Worm (Caenorhabditis elegans): ENCODE measurements around the gene dmsr-16.

ce11 chrV:6846507-6846906 is 37.6 kb upstream of the dmsr-16 start, which contains the start of gene lgc-54:
- TF ChIP-seq dao-5 (tag; optimal IDR thresholded peaks at IDR 0.05) = no peak
- TF ChIP-seq W03F9.2 (tag; optimal IDR thresholded peaks at IDR 0.05) = no peak

Data from whole organism, L4/young adult.